Worm (Caenorhabditis elegans) whole organism, dauer: Measurements from ENCODE around the gene C49H3.4.
"Not testable (repeated sequence)": the region's sequence is repeated elsewhere in the genome, so short reads cannot be mapped to it uniquely, and the experiment has no call there.

Experiments used
- unc-62 ChIP-seq: sonication (generic microtip); optimal IDR thresholded peaks from 2 replicates; lab custom pipeline; 2017; ENCODE audit warnings: missing biosample characterization, missing genetic modification reagents, missing genetic modification characterization

The C49H3.4 gene

ce11 chrIV:7948290-7948689 is 33.2 kb downstream of the C49H3.4 start, which contains the start of gene mcm-3AP:
mcm-3AP (plus strand) TSS chrIV:7948672.
- TF ChIP-seq unc-62: not testable (repeated sequence)

ce11 chrIV:7954006-7954405 is 38.9 kb downstream of the C49H3.4 start:
- no peak for TF ChIP-seq unc-62

- TF ChIP-seq unc-62: no peak
Observed at ce11 chrIV:7955849-7956248, 40.8 kb downstream of the C49H3.4 start, which contains the start of gene ceh-19. ceh-19 (minus strand) TSS chrIV:7955949.

ce11 chrIV:7956643-7957317 is 41.7 kb downstream of the C49H3.4 start, which contains the start of gene csr-1:
csr-1 (plus strand) TSS chrIV:7957267.
- TF ChIP-seq unc-62: no peak

- no peak for TF ChIP-seq unc-62
Observed at ce11 chrIV:7957504-7957903, 42.4 kb downstream of the C49H3.4 start, which contains the start of gene frpr-10. frpr-10 (plus strand) TSS chrIV:7957804.

- TF ChIP-seq unc-62: no peak
Observed at ce11 chrIV:7958092-7958491, 43.0 kb downstream of the C49H3.4 start.

- TF ChIP-seq unc-62: no peak
Observed at ce11 chrIV:7961889-7962342, 46.8 kb downstream of the C49H3.4 start.
